Fruit fly (Drosophila melanogaster) whole organism, larva: Measurements from ENCODE around the gene CG43057.

ENCODE experiments used
- noc ChIP-seq: fragments of 200-800 bp; sonication (Bioruptor generic); optimal IDR thresholded peaks from 3 replicates; lab custom pipeline; 2019; ENCODE audit warnings: missing biosample characterization, mild to moderate bottlenecking, missing genetic modification characterization, moderate library complexity

The CG43057 gene

dm6 chr2L:8196757-8197530, 46.9 kb downstream of the CG43057 start, which contains the start of the genes CG8475 and CG8460:
Gene CG8475 (minus strand): TSS chr2L:8196918.
Gene CG8460 (plus strand): TSS chr2L:8197193.
- no peak for TF ChIP-seq noc (tag; lab: Kevin White, UChicago)

dm6 chr2L:8195722-8196323, 48.0 kb downstream of the CG43057 start:
- TF ChIP-seq noc (tag; lab: Kevin White, UChicago): no peak
